Worm (Caenorhabditis elegans) whole organism, L4 larva: ENCODE measurements around the gene hlh-1.

Experiments
- F26F4.8 ChIP-seq: fragments of 200-800 bp; sonication (Bioruptor generic); conservative IDR thresholded peaks from 2 replicates; pipeline ENCODE4 v1.3.6; 2022; ENCODE audit warnings: missing genetic modification characterization, missing compliant biosample characterization
- F44E2.7 ChIP-seq: fragments of 200-800 bp; sonication (Bioruptor generic); IDR thresholded peaks from 2 replicates; pipeline ENCODE4 v2.1.2; 2022; ENCODE audit warnings: missing genetic modification characterization, missing compliant biosample characterization
- ceh-82 ChIP-seq: sonication (generic microtip); optimal IDR thresholded peaks from 2 replicates; lab custom pipeline; 2017; ENCODE audit warnings: missing biosample characterization, missing genetic modification characterization
- ces-1 ChIP-seq: fragments of 150-350 bp; sonication (generic microtip); optimal IDR thresholded peaks from 4 replicates; lab custom pipeline; 2014; ENCODE audit warnings: missing biosample characterization, missing genetic modification reagents, missing genetic modification characterization
- ctbp-1 ChIP-seq: fragments of 200-800 bp; sonication (Bioruptor generic); IDR thresholded peaks from 2 replicates; pipeline ENCODE4 v1.3.6; 2022; ENCODE audit warnings: missing genetic modification reagents, missing genetic modification characterization, missing compliant biosample characterization
- egl-27 ChIP-seq: sonication (generic microtip); optimal IDR thresholded peaks from 3 replicates; lab custom pipeline; 2017; ENCODE audit warnings: missing biosample characterization, missing genetic modification reagents, missing genetic modification characterization
- fkh-10 ChIP-seq: fragments of 150-350 bp; optimal IDR thresholded peaks from 2 replicates; lab custom pipeline; 2014; ENCODE audit warnings: missing biosample characterization, missing genetic modification reagents, missing genetic modification characterization
- lim-7 ChIP-seq: fragments of 200-800 bp; sonication (Bioruptor generic); IDR thresholded peaks from 2 replicates; pipeline ENCODE4 v1.3.6; 2022; ENCODE audit warnings: missing genetic modification characterization, missing compliant biosample characterization
- lin-13 ChIP-seq: fragments of 150-350 bp; optimal IDR thresholded peaks from 2 replicates; lab custom pipeline; 2014; ENCODE audit warnings: missing biosample characterization, missing genetic modification reagents, missing genetic modification characterization
- nhr-25 ChIP-seq: sonication (generic microtip); optimal IDR thresholded peaks from 2 replicates; lab custom pipeline; 2017; ENCODE audit warnings: missing genetic modification characterization, mild to moderate bottlenecking, missing compliant biosample characterization, antibody characterized with exemption, moderate library complexity, borderline replicate concordance; ENCODE audit not compliant: insufficient read depth
- pqm-1 ChIP-seq: sonication (generic microtip); optimal IDR thresholded peaks from 2 replicates; lab custom pipeline; 2017; ENCODE audit warnings: missing biosample characterization, missing genetic modification characterization
- unc-130 ChIP-seq: sonication (generic microtip); optimal IDR thresholded peaks from 2 replicates; lab custom pipeline; 2016; ENCODE audit warnings: missing genetic modification reagents, missing genetic modification characterization, missing compliant biosample characterization
- zag-1 ChIP-seq: fragments of 150-350 bp; optimal IDR thresholded peaks from 2 replicates; lab custom pipeline; 2014; ENCODE audit warnings: missing biosample characterization, missing genetic modification characterization

ce11 chrII:4489288-4489687 is 29.1 kb upstream of the hlh-1 start, which contains the start of gene T05C1.3:
- TF ChIP-seq ces-1 (GFP tag; lab: Kevin White, UChicago), result no peak
- TF ChIP-seq ctbp-1 (GFP tag; lab: Robert Waterston, UW), result no peak
- TF ChIP-seq unc-130 (GFP tag; lab: Kevin White, UChicago), result no peak
- no peak for TF ChIP-seq fkh-10 (GFP tag; lab: Kevin White, UChicago)
- TF ChIP-seq ceh-82 (tag; lab: Kevin White, UChicago), result no peak
- TF ChIP-seq F26F4.8 (GFP tag; lab: Robert Waterston, UW), result no peak
- TF ChIP-seq lim-7, result no peak
- no peak for TF ChIP-seq zag-1
- no peak for TF ChIP-seq pqm-1 (tag; lab: Kevin White, UChicago)
- TF ChIP-seq F44E2.7 (GFP tag; lab: Robert Waterston, UW), result no peak
- no peak for TF ChIP-seq lin-13
- TF ChIP-seq nhr-25, result no peak
- no peak for TF ChIP-seq egl-27 (tag; lab: Kevin White, UChicago)
